ENCODE assay signal across 1 fruit fly cellular context in genomic region chr3R:9353276-9353652, dm6.
TF ChIP-seq lines count a peak whose summit lies in the region.

No protein-coding gene starts in this region.

TF ChIP-seq in whole organism, embryonic, 481 proteins besides CTCF, POLR2A, EP300 and RAD21 (continued from another document and continues in another):
- TF ChIP-seq Vsx1 (GFP tag; optimal IDR thresholded peaks at IDR 0.05; lab: Kevin White, UChicago) (peak; percentile 81), CG2889 (GFP tag; IDR thresholded peaks at IDR 0.05; lab: Robert Waterston, UW) (no peak), CG12299 (tag; optimal IDR thresholded peaks at IDR 0.05; lab: Kevin White, UChicago) (peak; percentile 83), CG6791 (GFP tag; IDR thresholded peaks at IDR 0.05; lab: Robert Waterston, UW; ENCODE audit: partially characterized antibody) (no peak), NfI (GFP tag; optimal IDR thresholded peaks at IDR 0.05; lab: Kevin White, UChicago) (peak; percentile 83), vvl (GFP tag; IDR thresholded peaks at IDR 0.05; lab: Robert Waterston, UW) (no peak), Myb (GFP tag; optimal IDR thresholded peaks at IDR 0.05; lab: Kevin White, UChicago) (no peak), zen2 (GFP tag; IDR thresholded peaks at IDR 0.05; lab: Robert Waterston, UW; ENCODE audit: partially characterized antibody) (no peak), hkb (optimal IDR thresholded peaks at IDR 0.05; lab: Kevin White, UChicago) (no peak), hkb (GFP tag; IDR thresholded peaks at IDR 0.05; lab: Robert Waterston, UW) (no peak), CG43689 (GFP tag; IDR thresholded peaks at IDR 0.05; lab: Robert Waterston, UW) (no peak), Sox102F (GFP tag; optimal IDR thresholded peaks at IDR 0.05; lab: Kevin White, UChicago) (peak; percentile 93), CG15269 (tag; optimal IDR thresholded peaks at IDR 0.05; lab: Kevin White, UChicago) (peak; percentile 92), Optix (GFP tag; IDR thresholded peaks at IDR 0.05; lab: Robert Waterston, UW) (no peak), CG12769 (tag; optimal IDR thresholded peaks at IDR 0.05; lab: Kevin White, UChicago) (no peak), NC2β (GFP tag; optimal IDR thresholded peaks at IDR 0.05; lab: Kevin White, UChicago) (peak; percentile 16), ATbp (GFP tag; optimal IDR thresholded peaks at IDR 0.05; lab: Kevin White, UChicago) (peak; percentile 88), CG5953 (GFP tag; IDR thresholded peaks at IDR 0.05; lab: Robert Waterston, UW) (no peak), CG7372 (GFP tag; IDR thresholded peaks at IDR 0.05; lab: Robert Waterston, UW) (no peak), dmrt99B (tag; optimal IDR thresholded peaks at IDR 0.05; lab: Kevin White, UChicago) (peak; percentile 94), so (GFP tag; IDR thresholded peaks at IDR 0.05; lab: Robert Waterston, UW) (no peak), CG1647 (GFP tag; optimal IDR thresholded peaks at IDR 0.05; lab: Kevin White, UChicago) (peak; percentile 46), yki (optimal IDR thresholded peaks at IDR 0.05; lab: Kevin White, UChicago) (no peak), C15 (GFP tag; IDR thresholded peaks at IDR 0.05; lab: Robert Waterston, UW) (no peak), CG10274 (GFP tag; optimal IDR thresholded peaks at IDR 0.05; lab: Kevin White, UChicago) (peak; percentile 54), CG13424 (tag; optimal IDR thresholded peaks at IDR 0.05; lab: Kevin White, UChicago) (peak; percentile 90), Meics (GFP tag; optimal IDR thresholded peaks at IDR 0.05; lab: Kevin White, UChicago) (peak; percentile 87), eve (GFP tag; optimal IDR thresholded peaks at IDR 0.05; lab: Kevin White, UChicago) (peak in 1 of 2 experiments; percentile 91), CG11723 (GFP tag; optimal IDR thresholded peaks at IDR 0.05; lab: Kevin White, UChicago) (peak; percentile 61), crc (GFP tag; optimal IDR thresholded peaks at IDR 0.05; lab: Kevin White, UChicago) (no peak), gcm (GFP tag; optimal IDR thresholded peaks at IDR 0.05; lab: Kevin White, UChicago) (peak; percentile 89), Sry-β (GFP tag; optimal IDR thresholded peaks at IDR 0.05; lab: Kevin White, UChicago) (no peak), vnd (GFP tag; IDR thresholded peaks at IDR 0.05; lab: Robert Waterston, UW; ENCODE audit: partially characterized antibody) (no peak), CG3407 (GFP tag; optimal IDR thresholded peaks at IDR 0.05; lab: Kevin White, UChicago) (peak; percentile 84), CG34422 (GFP tag; IDR thresholded peaks at IDR 0.05; lab: Robert Waterston, UW) (no peak), CG34376 (GFP tag; optimal IDR thresholded peaks at IDR 0.05; lab: Kevin White, UChicago) (no peak), HLHmδ (GFP tag; optimal IDR thresholded peaks at IDR 0.05; lab: Kevin White, UChicago) (no peak), Fer1 (GFP tag; optimal IDR thresholded peaks at IDR 0.05; lab: Kevin White, UChicago) (peak; percentile 87), CG6654 (GFP tag; optimal IDR thresholded peaks at IDR 0.05; lab: Kevin White, UChicago) (peak; percentile 63), pzg (GFP tag; optimal IDR thresholded peaks at IDR 0.05; lab: Kevin White, UChicago) (no peak), HLH54F (GFP tag; optimal IDR thresholded peaks at IDR 0.05; lab: Kevin White, UChicago) (peak; percentile 44), CG3995 (GFP tag; optimal IDR thresholded peaks at IDR 0.05; lab: Kevin White, UChicago) (peak; percentile 39), CG1529 (GFP tag; optimal IDR thresholded peaks at IDR 0.05; lab: Kevin White, UChicago) (peak; percentile 72), CG14667 (GFP tag; IDR thresholded peaks at IDR 0.05; lab: Robert Waterston, UW) (no peak), Dll (GFP tag; IDR thresholded peaks at IDR 0.05; lab: Robert Waterston, UW; ENCODE audit: partially characterized antibody) (no peak), amos (GFP tag; IDR thresholded peaks at IDR 0.05; lab: Robert Waterston, UW; ENCODE audit: partially characterized antibody) (no peak), CG11696 (GFP tag; IDR thresholded peaks at IDR 0.05; lab: Robert Waterston, UW) (no peak), Doc2 (GFP tag; IDR thresholded peaks at IDR 0.05; lab: Robert Waterston, UW) (no peak), Sry-δ (GFP tag; optimal IDR thresholded peaks at IDR 0.05; lab: Kevin White, UChicago) (no peak), CG3726 (GFP tag; IDR thresholded peaks at IDR 0.05; lab: Robert Waterston, UW) (no peak), CG2120 (GFP tag; optimal IDR thresholded peaks at IDR 0.05; lab: Kevin White, UChicago) (peak; percentile 72), GATAe (GFP tag; conservative IDR thresholded peaks at IDR 0.05; lab: Robert Waterston, UW) (no peak), Scr (GFP tag; IDR thresholded peaks at IDR 0.05; lab: Robert Waterston, UW; ENCODE audit: partially characterized antibody) (no peak), CG15514 (GFP tag; optimal IDR thresholded peaks at IDR 0.05; lab: Kevin White, UChicago) (peak; percentile 69), Kr (GFP tag; optimal IDR thresholded peaks at IDR 0.05; lab: Kevin White, UChicago) (no peak), Oaz (GFP tag; IDR thresholded peaks at IDR 0.05; lab: Robert Waterston, UW) (no peak), CG10462 (GFP tag; optimal IDR thresholded peaks at IDR 0.05; lab: Kevin White, UChicago) (peak; percentile 80), grau (tag; optimal IDR thresholded peaks at IDR 0.05; lab: Kevin White, UChicago) (peak; percentile 89), shn (GFP tag; optimal IDR thresholded peaks at IDR 0.05; lab: Kevin White, UChicago) (no peak), Dek (tag; optimal IDR thresholded peaks at IDR 0.05; lab: Kevin White, UChicago) (peak; percentile 89), prd (optimal IDR thresholded peaks at IDR 0.05; lab: Kevin White, UChicago) (no peak), prd (GFP tag; IDR thresholded peaks at IDR 0.05; lab: Robert Waterston, UW) (no peak), dan (GFP tag; IDR thresholded peaks at IDR 0.05; lab: Robert Waterston, UW) (no peak), Fer3 (tag; optimal IDR thresholded peaks at IDR 0.05; lab: Kevin White, UChicago) (peak; percentile 85), Antp (GFP tag; optimal IDR thresholded peaks at IDR 0.05; lab: Kevin White, UChicago) (peak; percentile 50), CG11398 (GFP tag; optimal IDR thresholded peaks at IDR 0.05; lab: Kevin White, UChicago) (no peak), Six4 (GFP tag; optimal IDR thresholded peaks at IDR 0.05; lab: Kevin White, UChicago) (peak; percentile 79), unc-4 (GFP tag; IDR thresholded peaks at IDR 0.05; lab: Robert Waterston, UW; ENCODE audit: partially characterized antibody) (no peak), CG1602 (GFP tag; optimal IDR thresholded peaks at IDR 0.05; lab: Kevin White, UChicago) (peak; percentile 79), CG1233 (GFP tag; optimal IDR thresholded peaks at IDR 0.05; lab: Kevin White, UChicago) (peak; percentile 85), Aef1 (GFP tag; IDR thresholded peaks at IDR 0.05; lab: Robert Waterston, UW) (no peak), B-H2 (GFP tag; optimal IDR thresholded peaks at IDR 0.05; lab: Kevin White, UChicago) (no peak), caup (GFP tag; optimal IDR thresholded peaks at IDR 0.05; lab: Kevin White, UChicago; ENCODE audit: severe bottlenecking) (peak; percentile 80), Drgx (GFP tag; IDR thresholded peaks at IDR 0.05; lab: Robert Waterston, UW) (no peak), esg (GFP tag; conservative IDR thresholded peaks at IDR 0.05; lab: Robert Waterston, UW) (no peak), CG7357 (GFP tag; IDR thresholded peaks at IDR 0.05; lab: Robert Waterston, UW) (peak; percentile 79), sd (tag; optimal IDR thresholded peaks at IDR 0.05; lab: Kevin White, UChicago) (no peak), ssp (GFP tag; IDR thresholded peaks at IDR 0.05; lab: Robert Waterston, UW) (no peak), ara (GFP tag; IDR thresholded peaks at IDR 0.05; lab: Robert Waterston, UW) (no peak), gt (GFP tag; IDR thresholded peaks at IDR 0.05; lab: Robert Waterston, UW) (no peak), MTF-1 (GFP tag; optimal IDR thresholded peaks at IDR 0.05; lab: Kevin White, UChicago; ENCODE audit: borderline replicate concordance) (peak; percentile 52), row (GFP tag; IDR thresholded peaks at IDR 0.05; lab: Robert Waterston, UW) (no peak), CG10979 (tag; optimal IDR thresholded peaks at IDR 0.05; lab: Kevin White, UChicago) (peak; percentile 93), eyg (GFP tag; optimal IDR thresholded peaks at IDR 0.05; lab: Kevin White, UChicago) (no peak), gfzf (GFP tag; optimal IDR thresholded peaks at IDR 0.05; lab: Kevin White, UChicago) (no peak), crp (GFP tag; optimal IDR thresholded peaks at IDR 0.05; lab: Kevin White, UChicago) (peak in 1 of 2 experiments; percentile 28), sens (GFP tag; lab: Kevin White, UChicago) (peak; percentile 97), en (GFP tag; optimal IDR thresholded peaks at IDR 0.05; lab: Kevin White, UChicago) (no peak), Doc3 (GFP tag; IDR thresholded peaks at IDR 0.05; lab: Robert Waterston, UW; ENCODE audit: partially characterized antibody) (no peak), Hr51 (GFP tag; optimal IDR thresholded peaks at IDR 0.05; lab: Kevin White, UChicago) (peak; percentile 42 to 95), CG10147 (GFP tag; optimal IDR thresholded peaks at IDR 0.05; lab: Kevin White, UChicago) (peak; percentile 82), CG16815 (GFP tag; optimal IDR thresholded peaks at IDR 0.05; lab: Kevin White, UChicago) (peak; percentile 60), al (GFP tag; IDR thresholded peaks at IDR 0.05; lab: Robert Waterston, UW) (no peak), chn (GFP tag; optimal IDR thresholded peaks at IDR 0.05; lab: Kevin White, UChicago) (peak; percentile 49), PHDP (tag; optimal IDR thresholded peaks at IDR 0.05; lab: Kevin White, UChicago) (peak; percentile 92), Lhr (GFP tag; optimal IDR thresholded peaks at IDR 0.05; lab: Kevin White, UChicago) (no peak), CG11085 (GFP tag; IDR thresholded peaks at IDR 0.05; lab: Robert Waterston, UW) (no peak), bbx (GFP tag; IDR thresholded peaks at IDR 0.05; lab: Robert Waterston, UW; ENCODE audit: partially characterized antibody) (no peak), CG2678 (tag; optimal IDR thresholded peaks at IDR 0.05; lab: Kevin White, UChicago) (peak; percentile 95), D19B (GFP tag; optimal IDR thresholded peaks at IDR 0.05; lab: Kevin White, UChicago) (peak; percentile 70), ap (GFP tag; IDR thresholded peaks at IDR 0.05; lab: Robert Waterston, UW) (no peak), CG10543 (GFP tag; optimal IDR thresholded peaks at IDR 0.05; lab: Kevin White, UChicago) (peak; percentile 49), CG15479 (GFP tag; optimal IDR thresholded peaks at IDR 0.05; lab: Kevin White, UChicago) (no peak), lilli (GFP tag; optimal IDR thresholded peaks at IDR 0.05; lab: Kevin White, UChicago) (peak; percentile 62), CG18262 (tag; optimal IDR thresholded peaks at IDR 0.05; lab: Kevin White, UChicago) (peak; percentile 95), Max (GFP tag; optimal IDR thresholded peaks at IDR 0.05; lab: Kevin White, UChicago) (peak; percentile 78), nmo (GFP tag; optimal IDR thresholded peaks at IDR 0.05; lab: Kevin White, UChicago) (peak; percentile 93), CG6765 (GFP tag; optimal IDR thresholded peaks at IDR 0.05; lab: Kevin White, UChicago) (peak; percentile 36), ham (GFP tag; IDR thresholded peaks at IDR 0.05; lab: Robert Waterston, UW) (no peak), CG8924 (tag; optimal IDR thresholded peaks at IDR 0.05; lab: Kevin White, UChicago) (peak; percentile 94), schlank (tag; optimal IDR thresholded peaks at IDR 0.05; lab: Kevin White, UChicago) (peak; percentile 44), inv (GFP tag; IDR thresholded peaks at IDR 0.05; lab: Robert Waterston, UW; ENCODE audit: partially characterized antibody) (no peak), repo (GFP tag; optimal IDR thresholded peaks at IDR 0.05; lab: Kevin White, UChicago) (no peak), HmgZ (tag; optimal IDR thresholded peaks at IDR 0.05; lab: Kevin White, UChicago) (peak; percentile 27), lola (GFP tag; optimal IDR thresholded peaks at IDR 0.05; lab: Kevin White, UChicago) (peak in 1 of 3 experiments; percentile 89), cg (GFP tag; optimal IDR thresholded peaks at IDR 0.05; lab: Kevin White, UChicago) (no peak), CG8089 (GFP tag; optimal IDR thresholded peaks at IDR 0.05; lab: Kevin White, UChicago) (peak; percentile 9), pho (GFP tag; optimal IDR thresholded peaks at IDR 0.05; lab: Kevin White, UChicago) (peak; percentile 37), peb (GFP tag; IDR thresholded peaks at IDR 0.05; lab: Robert Waterston, UW) (no peak), dmrt11E (tag; optimal IDR thresholded peaks at IDR 0.05; lab: Kevin White, UChicago) (peak; percentile 84), dysf (GFP tag; IDR thresholded peaks at IDR 0.05; lab: Robert Waterston, UW) (no peak), CG8478 (optimal IDR thresholded peaks at IDR 0.05; lab: Kevin White, UChicago) (no peak), CG9727 (GFP tag; optimal IDR thresholded peaks at IDR 0.05; lab: Kevin White, UChicago) (peak; percentile 92), Atf3 (GFP tag; optimal IDR thresholded peaks at IDR 0.05; lab: Kevin White, UChicago) (no peak), cato (GFP tag; optimal IDR thresholded peaks at IDR 0.05; lab: Kevin White, UChicago; ENCODE audit: borderline replicate concordance) (peak; percentile 75), psq (GFP tag; optimal IDR thresholded peaks at IDR 0.05; lab: Kevin White, UChicago) (peak; percentile 59), Bteb2 (GFP tag; optimal IDR thresholded peaks at IDR 0.05; lab: Kevin White, UChicago) (peak; percentile 56), CG31365 (tag; optimal IDR thresholded peaks at IDR 0.05; lab: Kevin White, UChicago) (no peak), Ets65A (GFP tag; lab: Kevin White, UChicago) (peak; percentile 91), CG5245 (GFP tag; optimal IDR thresholded peaks at IDR 0.05; lab: Kevin White, UChicago) (peak; percentile 62), CrebB (tag; optimal IDR thresholded peaks at IDR 0.05; lab: Kevin White, UChicago) (no peak), H2.0 (GFP tag; IDR thresholded peaks at IDR 0.05; lab: Robert Waterston, UW) (no peak), Hand (GFP tag; optimal IDR thresholded peaks at IDR 0.05; lab: Kevin White, UChicago) (peak; percentile 55), CG12942 (GFP tag; optimal IDR thresholded peaks at IDR 0.05; lab: Kevin White, UChicago) (peak; percentile 78), ind (GFP tag; optimal IDR thresholded peaks at IDR 0.05; lab: Kevin White, UChicago) (peak; percentile 84), mam (GFP tag; optimal IDR thresholded peaks at IDR 0.05; lab: Kevin White, UChicago) (peak; percentile 38)
